Worm (Caenorhabditis elegans): Measurements from ENCODE around the gene elo-3.

The elo-3 gene

DNA sequence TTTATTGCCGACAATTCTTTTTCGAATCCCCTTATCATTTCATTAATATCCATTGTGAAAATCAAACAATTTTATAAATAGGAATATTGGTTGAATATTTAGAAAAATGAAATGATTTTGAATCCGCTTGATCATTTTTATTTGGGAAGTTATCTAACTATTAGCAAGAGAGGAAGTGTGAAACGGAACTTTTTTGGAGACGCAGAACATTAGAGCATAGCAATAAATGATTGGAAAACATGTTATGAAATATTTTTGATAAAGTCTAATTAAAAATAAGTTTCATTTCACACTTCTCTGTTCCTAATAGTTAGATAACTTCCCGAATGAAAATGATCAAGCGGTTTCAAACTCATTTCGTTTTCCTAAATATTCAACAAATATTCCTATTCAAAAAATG, 50.0 kb downstream of the elo-3 start, which contains the start of gene F42C5.3:
TSS of gene F42C5.3 (minus strand) at position 101 of the 400 bp plus-strand sequence.
- TF ChIP-seq nhr-80 (tag; optimal IDR thresholded peaks at IDR 0.05) = no peak
- no peak for TF ChIP-seq somi-1 (GFP tag; optimal IDR thresholded peaks at IDR 0.05)
- TF ChIP-seq ceh-79 (tag; optimal IDR thresholded peaks at IDR 0.05) = no peak
- no peak for TF ChIP-seq ztf-18 (tag; optimal IDR thresholded peaks at IDR 0.05)
- TF ChIP-seq hlh-12 (tag; optimal IDR thresholded peaks at IDR 0.05) = no peak
- TF ChIP-seq nhr-90 (tag; optimal IDR thresholded peaks at IDR 0.05) = no peak
- no peak for TF ChIP-seq egl-44 (GFP tag; IDR thresholded peaks at IDR 0.05)
- no peak for TF ChIP-seq K12H6.12 (tag; optimal IDR thresholded peaks at IDR 0.05)
- no peak for TF ChIP-seq Y79H2A.3 (GFP tag; conservative IDR thresholded peaks at IDR 0.05)
- TF ChIP-seq F10E7.11 (tag; optimal IDR thresholded peaks at IDR 0.05) = no peak
- no peak for TF ChIP-seq ZK185.1 (tag; optimal IDR thresholded peaks at IDR 0.05; ENCODE audit: poor library complexity, severe bottlenecking)
- no peak for TF ChIP-seq let-526 (GFP tag; IDR thresholded peaks at IDR 0.05)
- no peak for TF ChIP-seq hrde-1 (tag; optimal IDR thresholded peaks at IDR 0.05; ENCODE audit: borderline replicate concordance)
- no peak for TF ChIP-seq F23B12.7 (tag; optimal IDR thresholded peaks at IDR 0.05; ENCODE audit: insufficient read depth)
- no peak for TF ChIP-seq F49E8.2 (tag; optimal IDR thresholded peaks at IDR 0.05; ENCODE audit: insufficient read depth)
- no peak for TF ChIP-seq C17E4.6 (GFP tag; IDR thresholded peaks at IDR 0.05)
- no peak for TF ChIP-seq pha-4 (tag; optimal IDR thresholded peaks at IDR 0.05)
- TF ChIP-seq ztf-22 (GFP tag; optimal IDR thresholded peaks at IDR 0.05) = no peak
- TF ChIP-seq F22D6.2 (tag; optimal IDR thresholded peaks at IDR 0.05) = no peak
- TF ChIP-seq ceh-40 (GFP tag; IDR thresholded peaks at IDR 0.05) = no peak
